Fruit fly (Drosophila melanogaster) whole organism, embryonic: ENCODE measurements around the gene CG44261.

Source experiments
- Atf6 ChIP-seq: fragments of 200-800 bp; sonication (Bioruptor generic); IDR thresholded peaks from 2 replicates; pipeline ENCODE4 v1.3.6; 2022; ENCODE audit warnings: missing biosample characterization, missing genetic modification characterization
- Bgb ChIP-seq: fragments of 200-800 bp; sonication (Bioruptor generic); IDR thresholded peaks from 2 replicates; pipeline ENCODE4 v1.3.6; 2022; ENCODE audit warnings: missing biosample characterization, missing genetic modification characterization; ENCODE audit not compliant: partially characterized antibody
- Bteb2 ChIP-seq: fragments of 200-800 bp; sonication (Bioruptor generic); optimal IDR thresholded peaks from 2 replicates; lab custom pipeline; 2016; ENCODE audit warnings: missing biosample characterization, missing genetic modification characterization
- CG10431 ChIP-seq: fragments of 200-800 bp; sonication (Bioruptor generic); optimal IDR thresholded peaks from 3 replicates; lab custom pipeline; 2018; ENCODE audit warnings: missing biosample characterization, mild to moderate bottlenecking, missing genetic modification characterization
- CG11093 ChIP-seq: fragments of 200-800 bp; sonication (Bioruptor generic); IDR thresholded peaks from 3 replicates; pipeline ENCODE4 v1.3.6; 2022; ENCODE audit warnings: missing biosample characterization, missing genetic modification characterization
- CG11247 ChIP-seq: fragments of 200-800 bp; sonication (Bioruptor generic); IDR thresholded peaks from 2 replicates; pipeline ENCODE4 v1.3.6; 2022; ENCODE audit warnings: missing biosample characterization, missing genetic modification characterization
- CG11504 ChIP-seq: fragments of 200-800 bp; sonication (Bioruptor generic); optimal IDR thresholded peaks from 3 replicates; lab custom pipeline; 2019; ENCODE audit warnings: missing biosample characterization, mild to moderate bottlenecking, missing genetic modification characterization, moderate library complexity
- CG12104 ChIP-seq: fragments of 200-800 bp; sonication (Bioruptor generic); optimal IDR thresholded peaks from 3 replicates; lab custom pipeline; 2016; ENCODE audit warnings: missing biosample characterization, missing genetic modification characterization
- CG12299 ChIP-seq: fragments of 200-800 bp; sonication (Bioruptor generic); optimal IDR thresholded peaks from 2 replicates; lab custom pipeline; 2018; ENCODE audit warnings: missing biosample characterization, mild to moderate bottlenecking, missing genetic modification characterization
- CG1233 ChIP-seq: fragments of 200-800 bp; sonication (Bioruptor generic); optimal IDR thresholded peaks from 4 replicates; lab custom pipeline; 2018; ENCODE audit warnings: missing biosample characterization, mild to moderate bottlenecking, missing genetic modification characterization
- CG12769 ChIP-seq: fragments of 200-800 bp; sonication (Bioruptor generic); optimal IDR thresholded peaks from 2 replicates; lab custom pipeline; 2019; ENCODE audit warnings: missing biosample characterization, mild to moderate bottlenecking, missing genetic modification characterization, moderate library complexity
- CG13894 ChIP-seq: fragments of 200-800 bp; sonication (Bioruptor generic); optimal IDR thresholded peaks from 3 replicates; lab custom pipeline; 2018; ENCODE audit warnings: missing biosample characterization, mild to moderate bottlenecking, missing genetic modification characterization, moderate library complexity
- CG15696 ChIP-seq: fragments of 200-800 bp; sonication (Bioruptor generic); optimal IDR thresholded peaks from 2 replicates; lab custom pipeline; 2019; ENCODE audit warnings: missing biosample characterization, mild to moderate bottlenecking, missing genetic modification characterization, moderate library complexity
- CG1647 ChIP-seq: fragments of 200-800 bp; sonication (Bioruptor generic); optimal IDR thresholded peaks from 3 replicates; lab custom pipeline; 2016; ENCODE audit warnings: missing biosample characterization, missing genetic modification characterization
- CG16863 ChIP-seq: fragments of 200-800 bp; sonication (Bioruptor generic); optimal IDR thresholded peaks from 3 replicates; lab custom pipeline; 2016; ENCODE audit warnings: missing biosample characterization, missing genetic modification characterization
- CG18476 ChIP-seq: fragments of 200-800 bp; sonication (Bioruptor generic); optimal IDR thresholded peaks from 2 replicates; lab custom pipeline; 2016; ENCODE audit warnings: missing biosample characterization, mild to moderate bottlenecking, missing genetic modification characterization
- CG2129 ChIP-seq: fragments of 200-800 bp; sonication (Bioruptor generic); IDR thresholded peaks from 2 replicates; pipeline ENCODE4 v1.3.6; 2022; ENCODE audit warnings: missing biosample characterization, missing genetic modification characterization; ENCODE audit not compliant: partially characterized antibody
- CG31441 ChIP-seq: fragments of 200-800 bp; sonication (Bioruptor generic); IDR thresholded peaks from 2 replicates; pipeline ENCODE4 v1.3.6; 2022; ENCODE audit warnings: missing biosample characterization, missing genetic modification characterization
- CG32767 ChIP-seq: fragments of 200-800 bp; sonication (Bioruptor generic); IDR thresholded peaks from 2 replicates; pipeline ENCODE4 v1.3.6; 2022; ENCODE audit warnings: missing biosample characterization, missing genetic modification characterization
- CG4707 ChIP-seq: fragments of 200-800 bp; sonication (Bioruptor generic); optimal IDR thresholded peaks from 2 replicates; lab custom pipeline; 2018; ENCODE audit warnings: missing biosample characterization, mild to moderate bottlenecking, missing genetic modification characterization, moderate library complexity
- CG5180 ChIP-seq: fragments of 200-800 bp; sonication (Bioruptor generic); optimal IDR thresholded peaks from 3 replicates; lab custom pipeline; 2017; ENCODE audit warnings: missing biosample characterization, missing genetic modification characterization, mild to moderate bottlenecking, moderate library complexity, missing genetic modification reagents
- CG6254 ChIP-seq: fragments of 200-800 bp; sonication (Bioruptor generic); optimal IDR thresholded peaks from 3 replicates; lab custom pipeline; 2017; ENCODE audit warnings: mild to moderate bottlenecking, missing biosample characterization, missing genetic modification reagents, missing genetic modification characterization
- Dip2 ChIP-seq: fragments of 200-800 bp; sonication (Bioruptor generic); IDR thresholded peaks from 2 replicates; pipeline ENCODE4 v1.3.6; 2022; ENCODE audit warnings: missing biosample characterization, missing genetic modification characterization
- Doc3 ChIP-seq: fragments of 200-800 bp; sonication (Bioruptor generic); IDR thresholded peaks from 3 replicates; pipeline ENCODE4 v1.3.6; 2022; ENCODE audit warnings: missing biosample characterization, missing genetic modification characterization; ENCODE audit not compliant: partially characterized antibody
- GATAe ChIP-seq: fragments of 200-800 bp; sonication (Bioruptor generic); conservative IDR thresholded peaks from 2 replicates; pipeline ENCODE4 v1.3.6; 2022; ENCODE audit warnings: missing biosample characterization, missing genetic modification characterization
- Hr51 ChIP-seq, 2 experiments: fragments of 200-800 bp; sonication (Bioruptor generic); optimal IDR thresholded peaks; 2 replicates in 1 of 2; 3 replicates in 1 of 2; lab custom pipeline; 2016 to 2018; ENCODE audit warnings: missing biosample characterization in 2 of 2, missing genetic modification characterization in 2 of 2, mild to moderate bottlenecking in 1 of 2, moderate library complexity in 1 of 2
- Hsf ChIP-seq: fragments of 200-800 bp; sonication (Bioruptor generic); optimal IDR thresholded peaks from 3 replicates; lab custom pipeline; 2016; ENCODE audit warnings: missing biosample characterization, missing genetic modification characterization
- Jarid2 ChIP-seq: fragments of 200-800 bp; sonication (Bioruptor generic); optimal IDR thresholded peaks from 3 replicates; lab custom pipeline; 2017; ENCODE audit warnings: mild to moderate bottlenecking, missing biosample characterization, missing genetic modification reagents, missing genetic modification characterization
- MESR4 ChIP-seq: fragments of 200-800 bp; sonication (Bioruptor generic); optimal IDR thresholded peaks from 2 replicates; lab custom pipeline; 2018; ENCODE audit warnings: missing biosample characterization, mild to moderate bottlenecking, missing genetic modification characterization, moderate library complexity
- NFAT ChIP-seq: fragments of 200-800 bp; sonication (Bioruptor generic); IDR thresholded peaks from 2 replicates; pipeline ENCODE4 v1.3.6; 2022; ENCODE audit warnings: missing biosample characterization, missing genetic modification characterization
- NfI ChIP-seq: fragments of 200-800 bp; sonication (Bioruptor generic); optimal IDR thresholded peaks from 3 replicates; lab custom pipeline; 2018; ENCODE audit warnings: missing biosample characterization, mild to moderate bottlenecking, missing genetic modification characterization, moderate library complexity
- Oaz ChIP-seq: fragments of 200-800 bp; sonication (Bioruptor generic); IDR thresholded peaks from 2 replicates; pipeline ENCODE4 v1.3.6; 2022; ENCODE audit warnings: missing biosample characterization, missing genetic modification characterization
- Optix ChIP-seq: fragments of 200-800 bp; sonication (Bioruptor generic); IDR thresholded peaks from 3 replicates; pipeline ENCODE4 v1.3.6; 2022; ENCODE audit warnings: missing biosample characterization, missing genetic modification characterization
- TFAM ChIP-seq: fragments of 200-800 bp; sonication (Bioruptor generic); optimal IDR thresholded peaks from 2 replicates; lab custom pipeline; 2017; ENCODE audit warnings: missing biosample characterization, missing genetic modification characterization, inconsistent platforms
- Xbp1 ChIP-seq: fragments of 200-800 bp; sonication (Bioruptor generic); optimal IDR thresholded peaks from 3 replicates; lab custom pipeline; 2016; ENCODE audit warnings: missing biosample characterization, mild to moderate bottlenecking, missing genetic modification characterization
- ash1 ChIP-seq: fragments of 200-800 bp; sonication (Bioruptor generic); optimal IDR thresholded peaks from 2 replicates; lab custom pipeline; 2018; ENCODE audit warnings: missing biosample characterization, mild to moderate bottlenecking, missing genetic modification characterization
- bigmax ChIP-seq: fragments of 200-800 bp; sonication (Bioruptor generic); optimal IDR thresholded peaks from 2 replicates; lab custom pipeline; 2018; ENCODE audit warnings: missing biosample characterization, mild to moderate bottlenecking, missing genetic modification characterization
- btn ChIP-seq: fragments of 200-800 bp; sonication (Bioruptor generic); optimal IDR thresholded peaks from 2 replicates; lab custom pipeline; 2016; ENCODE audit warnings: missing biosample characterization, missing genetic modification characterization
- cas ChIP-seq: fragments of 200-800 bp; sonication (Bioruptor generic); IDR thresholded peaks from 2 replicates; pipeline ENCODE4 v1.3.6; 2022; ENCODE audit warnings: missing biosample characterization, missing genetic modification characterization
- chn ChIP-seq: fragments of 200-800 bp; sonication (Bioruptor generic); optimal IDR thresholded peaks from 2 replicates; lab custom pipeline; 2016; ENCODE audit warnings: missing biosample characterization, missing genetic modification characterization
- dysf ChIP-seq: fragments of 200-800 bp; sonication (Bioruptor generic); IDR thresholded peaks from 3 replicates; pipeline ENCODE4 v1.3.6; 2022; ENCODE audit warnings: missing biosample characterization, missing genetic modification characterization
- en ChIP-seq: fragments of 200-800 bp; sonication (Bioruptor generic); optimal IDR thresholded peaks from 2 replicates; lab custom pipeline; 2016; ENCODE audit warnings: missing biosample characterization, missing genetic modification characterization
- hkb ChIP-seq, 2 experiments: fragments of 200-800 bp in 1 of 2; fragments of >200 bp in 1 of 2; sonication (Bioruptor generic) in 1 of 2; IDR thresholded peaks in 1 of 2; optimal IDR thresholded peaks in 1 of 2; 2 replicates each; pipeline versions ENCODE4 v1.3.6 to Lab custom; 2017 to 2022; ENCODE audit warnings: missing biosample characterization in 1 of 2, missing genetic modification characterization in 1 of 2
- kni ChIP-seq: fragments of 200-800 bp; sonication (Bioruptor generic); optimal IDR thresholded peaks from 3 replicates; lab custom pipeline; 2017; ENCODE audit warnings: mild to moderate bottlenecking, missing biosample characterization, missing genetic modification reagents, missing genetic modification characterization
- phol ChIP-seq: fragments of 200-800 bp; sonication (Bioruptor generic); optimal IDR thresholded peaks from 3 replicates; lab custom pipeline; 2018; ENCODE audit warnings: missing biosample characterization, mild to moderate bottlenecking, missing genetic modification characterization, moderate library complexity
- tin ChIP-seq: fragments of 200-800 bp; sonication (Bioruptor generic); optimal IDR thresholded peaks from 3 replicates; lab custom pipeline; 2016; ENCODE audit warnings: missing biosample characterization, missing genetic modification characterization
- ttk ChIP-seq: fragments of 200-800 bp; sonication (Bioruptor generic); IDR thresholded peaks from 2 replicates; pipeline ENCODE4 v2.1.2; 2022; ENCODE audit warnings: missing biosample characterization, missing genetic modification characterization
- vnd ChIP-seq: fragments of 200-800 bp; sonication (Bioruptor generic); IDR thresholded peaks from 3 replicates; pipeline ENCODE4 v1.3.6; 2022; ENCODE audit warnings: missing biosample characterization, missing genetic modification characterization; ENCODE audit not compliant: partially characterized antibody

Gene CG44261

DNA sequence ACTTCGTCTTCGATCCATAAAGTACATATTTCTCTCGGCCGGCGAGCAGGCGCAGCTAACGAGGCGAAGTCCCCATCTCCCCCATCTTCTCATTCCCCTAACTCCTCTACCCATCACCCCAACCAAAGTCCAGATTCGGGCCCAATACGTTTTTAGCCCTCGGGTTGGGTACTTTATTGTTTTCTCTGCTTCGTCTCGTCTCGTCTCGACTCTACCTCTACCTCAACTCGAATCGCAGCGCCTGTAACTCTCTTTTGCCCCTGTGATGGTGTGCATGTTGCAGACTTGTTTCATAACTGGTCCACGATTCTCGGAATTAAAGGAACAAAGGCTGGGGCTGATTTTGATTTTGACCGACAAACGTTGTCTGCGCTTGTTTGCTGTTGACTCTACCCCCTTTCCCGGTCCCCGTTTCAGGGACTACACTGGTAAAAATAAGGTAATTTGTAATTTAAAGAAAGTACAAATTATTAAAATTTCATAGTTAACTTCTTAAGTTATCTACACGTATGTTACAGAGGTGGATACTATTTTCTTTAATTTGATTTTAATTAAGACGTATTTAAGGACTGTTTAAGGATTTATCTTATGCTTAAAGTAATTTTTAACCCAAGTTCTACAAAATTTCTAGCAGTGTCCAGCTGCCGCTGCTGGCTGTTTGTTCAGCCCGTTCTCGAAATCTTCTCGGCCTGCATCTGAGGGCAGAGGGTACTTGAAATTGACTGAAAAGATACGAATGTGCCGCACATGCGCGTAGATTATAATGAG, 29.1 kb downstream of the CG44261 start (continued):
- no peak for TF ChIP-seq ash1
- TF ChIP-seq CG10431 = peak; percentile 30
- no peak for TF ChIP-seq CG12299
- peak; percentile 92 for TF ChIP-seq CG15696 (tag; lab: Kevin White, UChicago)
- TF ChIP-seq Optix = 0 out of 3 replicates have a peak, but pooled peaks have one; percentile 19
- TF ChIP-seq TFAM (GFP tag; lab: Kevin White, UChicago) = peak; percentile 29
- peak; percentile 9 for TF ChIP-seq chn (GFP tag; lab: Kevin White, UChicago)
- no peak for TF ChIP-seq bigmax (GFP tag; lab: Kevin White, UChicago)
- no peak for TF ChIP-seq CG11093 (GFP tag; lab: Robert Waterston, UW)
- TF ChIP-seq CG5180 (GFP tag; lab: Kevin White, UChicago) = peak; percentile 10
- TF ChIP-seq CG12769 (tag; lab: Kevin White, UChicago) = no peak
- no peak for TF ChIP-seq cas (GFP tag; lab: Robert Waterston, UW)
- no peak for TF ChIP-seq Dip2 (GFP tag; lab: Robert Waterston, UW)
- TF ChIP-seq CG18476 (GFP tag; lab: Kevin White, UChicago) = peak; percentile 7
- no peak for TF ChIP-seq NFAT (GFP tag; lab: Robert Waterston, UW)
- no peak for TF ChIP-seq btn (GFP tag; lab: Kevin White, UChicago)
- no peak for TF ChIP-seq NfI (GFP tag; lab: Kevin White, UChicago)
- TF ChIP-seq Hr51 (GFP tag; optimal IDR thresholded peaks at IDR 0.05; lab: Kevin White, UChicago) = peak in 1 of 2 experiments; percentile 10
- TF ChIP-seq GATAe (GFP tag; lab: Robert Waterston, UW) = no peak
- TF ChIP-seq hkb (optimal IDR thresholded peaks at IDR 0.05; lab: Kevin White, UChicago) = no peak
- peak; percentile 24; the same call in 1 of the 2 replicates for TF ChIP-seq hkb (GFP tag; IDR thresholded peaks at IDR 0.05; lab: Robert Waterston, UW)
- TF ChIP-seq Oaz (GFP tag; lab: Robert Waterston, UW) = no peak
- TF ChIP-seq Atf6 (GFP tag; lab: Robert Waterston, UW) = no peak
- no peak for TF ChIP-seq en (GFP tag; lab: Kevin White, UChicago)
- TF ChIP-seq CG11504 (tag; lab: Kevin White, UChicago) = peak; percentile 57
- TF ChIP-seq phol (tag; lab: Kevin White, UChicago) = peak; percentile 76
- no peak for TF ChIP-seq CG1647 (GFP tag; lab: Kevin White, UChicago)
- TF ChIP-seq CG1233 = peak; percentile 43
- no peak for TF ChIP-seq CG4707 (GFP tag; lab: Kevin White, UChicago)
- TF ChIP-seq Bgb (GFP tag; lab: Robert Waterston, UW) = no peak
- TF ChIP-seq CG32767 (GFP tag; lab: Robert Waterston, UW) = no peak
- TF ChIP-seq CG31441 (GFP tag; lab: Robert Waterston, UW) = peak; percentile 71
- 0 out of 2 replicates have a peak, but pooled peaks have one; percentile 7 for TF ChIP-seq CG11247 (GFP tag; lab: Robert Waterston, UW)
- no peak for TF ChIP-seq CG13894 (tag; lab: Kevin White, UChicago)
- no peak for TF ChIP-seq ttk (GFP tag; lab: Robert Waterston, UW)
- peak; percentile 27 for TF ChIP-seq CG12104 (GFP tag; lab: Kevin White, UChicago)
- no peak for TF ChIP-seq Bteb2 (GFP tag; lab: Kevin White, UChicago)
- peak; percentile 90 for TF ChIP-seq kni
- no peak for TF ChIP-seq CG2129 (GFP tag; lab: Robert Waterston, UW)
- peak; percentile 72 for TF ChIP-seq CG6254 (GFP tag; lab: Kevin White, UChicago)
- peak; percentile 16 for TF ChIP-seq Jarid2 (GFP tag; lab: Kevin White, UChicago)
- TF ChIP-seq vnd (GFP tag; lab: Robert Waterston, UW) = 0 out of 3 replicates have a peak, but pooled peaks have one; percentile 24
- TF ChIP-seq MESR4 (GFP tag; lab: Kevin White, UChicago) = no peak
- 0 out of 3 replicates have a peak, but pooled peaks have one; percentile 4 for TF ChIP-seq dysf (GFP tag; lab: Robert Waterston, UW)
- TF ChIP-seq Hsf (GFP tag; lab: Kevin White, UChicago) = no peak
- peak; percentile 54 for TF ChIP-seq tin (GFP tag; lab: Kevin White, UChicago)
- TF ChIP-seq Xbp1 = peak; percentile 47
- TF ChIP-seq Doc3 (GFP tag; lab: Robert Waterston, UW) = no peak
- TF ChIP-seq CG16863 (GFP tag; lab: Kevin White, UChicago) = no peak
